Worm (Caenorhabditis elegans) whole organism, L2 larva: ENCODE results near the gene nhl-2.

Experiments used
- F13H6.1 ChIP-seq: sonication (generic microtip); optimal IDR thresholded peaks from 2 replicates; lab custom pipeline; 2016; ENCODE audit warnings: missing genetic modification characterization, missing compliant biosample characterization
- R02D3.7 ChIP-seq: fragments of 150-350 bp; optimal IDR thresholded peaks from 2 replicates; lab custom pipeline; 2014; ENCODE audit warnings: missing biosample characterization, missing genetic modification characterization
- Y55F3AM.14 ChIP-seq: fragments of 200-800 bp; sonication (Bioruptor generic); optimal IDR thresholded peaks from 2 replicates; lab custom pipeline; 2018; ENCODE audit warnings: mild to moderate bottlenecking, missing genetic modification characterization, missing compliant biosample characterization
- ama-1 ChIP-seq: fragments of 150-350 bp; optimal IDR thresholded peaks from 2 replicates; lab custom pipeline; 2018; ENCODE audit warnings: inconsistent platforms
- blmp-1 ChIP-seq: sonication (generic microtip); optimal IDR thresholded peaks from 2 replicates; lab custom pipeline; 2017; ENCODE audit warnings: missing genetic modification characterization, mild to moderate bottlenecking, missing compliant biosample characterization, antibody characterized with exemption, moderate library complexity; ENCODE audit not compliant: insufficient read depth
- ceh-16 ChIP-seq: fragments of 150-350 bp; optimal IDR thresholded peaks from 2 replicates; lab custom pipeline; 2014; ENCODE audit warnings: missing biosample characterization, missing genetic modification characterization
- crh-2 ChIP-seq: sonication (generic microtip); optimal IDR thresholded peaks from 2 replicates; lab custom pipeline; 2017; ENCODE audit warnings: missing biosample characterization, missing genetic modification characterization
- dmd-4 ChIP-seq: sonication (generic microtip); optimal IDR thresholded peaks from 2 replicates; lab custom pipeline; 2017; ENCODE audit warnings: missing biosample characterization, missing genetic modification characterization
- egl-27 ChIP-seq: sonication (generic microtip); optimal IDR thresholded peaks from 3 replicates; lab custom pipeline; 2017; ENCODE audit warnings: missing biosample characterization, missing genetic modification reagents, missing genetic modification characterization
- elt-1 ChIP-seq: fragments of 150-350 bp; optimal IDR thresholded peaks from 2 replicates; lab custom pipeline; 2014; ENCODE audit warnings: missing biosample characterization, missing genetic modification characterization
- elt-3 ChIP-seq: sonication (generic microtip); optimal IDR thresholded peaks from 2 replicates; lab custom pipeline; 2017; ENCODE audit warnings: missing biosample characterization, missing genetic modification characterization
- gmeb-1 ChIP-seq: fragments of 150-350 bp; optimal IDR thresholded peaks from 2 replicates; lab custom pipeline; 2014; ENCODE audit warnings: missing biosample characterization, missing genetic modification characterization
- lin-11 ChIP-seq: fragments of 150-350 bp; sonication (generic microtip); optimal IDR thresholded peaks from 2 replicates; lab custom pipeline; 2014; ENCODE audit warnings: missing biosample characterization, missing genetic modification characterization, inconsistent platforms, mixed read lengths
- lin-39 ChIP-seq: fragments of 150-350 bp; optimal IDR thresholded peaks from 2 replicates; lab custom pipeline; 2014; ENCODE audit warnings: missing biosample characterization, missing genetic modification reagents, missing genetic modification characterization
- lsy-2 ChIP-seq, 2 experiments: fragments of 150-350 bp in 1 of 2; sonication (generic microtip) in 1 of 2; optimal IDR thresholded peaks; 2 replicates each; lab custom pipeline; 2014 to 2017; ENCODE audit warnings: missing biosample characterization in 2 of 2, missing genetic modification characterization in 2 of 2
- mab-5 ChIP-seq: fragments of 150-350 bp; optimal IDR thresholded peaks from 2 replicates; lab custom pipeline; 2014; ENCODE audit warnings: missing biosample characterization, missing genetic modification characterization
- mbf-1 ChIP-seq: sonication (generic microtip); optimal IDR thresholded peaks from 2 replicates; lab custom pipeline; 2017; ENCODE audit warnings: missing biosample characterization, missing genetic modification characterization
- nhr-12 ChIP-seq: fragments of 150-350 bp; optimal IDR thresholded peaks from 2 replicates; lab custom pipeline; 2014; ENCODE audit warnings: missing biosample characterization, missing genetic modification characterization
- nhr-21 ChIP-seq: fragments of 150-350 bp; optimal IDR thresholded peaks from 2 replicates; lab custom pipeline; 2014; ENCODE audit warnings: missing biosample characterization, missing genetic modification characterization
- nhr-237 ChIP-seq: fragments of 150-350 bp; optimal IDR thresholded peaks from 2 replicates; lab custom pipeline; 2014; ENCODE audit warnings: missing biosample characterization, missing genetic modification characterization
- nhr-25 ChIP-seq: fragments of 150-350 bp; sonication (generic microtip); optimal IDR thresholded peaks from 3 replicates; lab custom pipeline; 2014; ENCODE audit warnings: missing biosample characterization, missing genetic modification characterization
- nhr-6 ChIP-seq: fragments of 150-350 bp; optimal IDR thresholded peaks from 2 replicates; lab custom pipeline; 2014; ENCODE audit warnings: missing biosample characterization, missing genetic modification characterization
- nhr-77 ChIP-seq: fragments of 150-350 bp; optimal IDR thresholded peaks from 2 replicates; lab custom pipeline; 2014; ENCODE audit warnings: missing biosample characterization, missing genetic modification characterization
- peb-1 ChIP-seq: fragments of 150-350 bp; optimal IDR thresholded peaks from 2 replicates; lab custom pipeline; 2014; ENCODE audit warnings: missing biosample characterization, missing genetic modification characterization
- sma-3 ChIP-seq: sonication (generic microtip); optimal IDR thresholded peaks from 2 replicates; lab custom pipeline; 2016; ENCODE audit warnings: missing genetic modification reagents, missing genetic modification characterization, missing compliant biosample characterization
- sma-9 ChIP-seq, 2 experiments: fragments of 150-350 bp in 1 of 2; sonication (generic microtip) in 1 of 2; optimal IDR thresholded peaks; 2 replicates each; lab custom pipeline; 2014 to 2016; ENCODE audit warnings: missing genetic modification characterization in 2 of 2, mild to moderate bottlenecking in 1 of 2, missing biosample characterization in 1 of 2, missing compliant biosample characterization in 1 of 2, missing genetic modification reagents in 1 of 2, moderate library complexity in 1 of 2
- snpc-4 ChIP-seq: fragments of 150-350 bp; optimal IDR thresholded peaks from 2 replicates; lab custom pipeline; 2014; ENCODE audit warnings: missing biosample characterization, missing genetic modification characterization
- unc-39 ChIP-seq: fragments of 150-350 bp; optimal IDR thresholded peaks from 2 replicates; lab custom pipeline; 2014; ENCODE audit warnings: missing biosample characterization, missing genetic modification characterization
- unc-55 ChIP-seq: fragments of 150-350 bp; sonication (generic microtip); optimal IDR thresholded peaks from 3 replicates; lab custom pipeline; 2014; ENCODE audit warnings: missing biosample characterization, missing genetic modification reagents, missing genetic modification characterization
- unc-62 ChIP-seq: fragments of 150-350 bp; optimal IDR thresholded peaks from 2 replicates; lab custom pipeline; 2014; ENCODE audit warnings: missing biosample characterization, missing genetic modification reagents, missing genetic modification characterization
- zag-1 ChIP-seq: fragments of 150-350 bp; optimal IDR thresholded peaks from 2 replicates; lab custom pipeline; 2014; ENCODE audit warnings: missing biosample characterization, missing genetic modification characterization
- ztf-1 ChIP-seq: fragments of 200-800 bp; sonication (Bioruptor generic); conservative IDR thresholded peaks from 2 replicates; pipeline ENCODE4 v1.3.6; 2022; ENCODE audit warnings: missing genetic modification characterization, missing compliant biosample characterization
- ztf-11 ChIP-seq: sonication (generic microtip); optimal IDR thresholded peaks from 2 replicates; lab custom pipeline; 2017; ENCODE audit warnings: missing biosample characterization, missing genetic modification characterization

nhl-2 gene

ce11 chrIII:4930154-4930679 lies 31.3 kb upstream of the nhl-2 start, which contains the start of gene set-2 (continued):
- TF ChIP-seq snpc-4 (tag; lab: Kevin White, UChicago), result no peak
- no peak for TF ChIP-seq R02D3.7 (tag; lab: Kevin White, UChicago)
- peak; percentile 70 for TF ChIP-seq crh-2 (tag; lab: Kevin White, UChicago)
- no peak for TF ChIP-seq nhr-237 (tag; lab: Kevin White, UChicago)
- no peak for TF ChIP-seq nhr-6
- peak; percentile 60 for TF ChIP-seq unc-55
- no peak for TF ChIP-seq zag-1 (tag; lab: Kevin White, UChicago)
- peak; percentile 6 to 76 for TF ChIP-seq lsy-2 (tag; optimal IDR thresholded peaks at IDR 0.05; lab: Kevin White, UChicago)
- TF ChIP-seq, all 48 proteins: peak for 14

- TF ChIP-seq mbf-1 (tag; lab: Kevin White, UChicago) (no peak), nhr-237 (tag; lab: Kevin White, UChicago) (no peak), peb-1 (tag; lab: Kevin White, UChicago) (no peak)
These were observed 25.2 kb upstream of the nhl-2 start for ce11 chrIII:4924134-4924533.

ce11 chrIII:4922020-4922419 lies 23.1 kb upstream of the nhl-2 start, which contains the start of gene mmab-1:
Gene mmab-1, minus strand, starts transcription at chrIII:4922114.
- peak; percentile 57 for TF ChIP-seq lin-11 (tag; lab: Kevin White, UChicago)
- TF ChIP-seq gmeb-1 (tag; lab: Kevin White, UChicago), result peak; percentile 23
- TF ChIP-seq sma-3 (GFP tag; lab: Kevin White, UChicago), result peak; percentile 69
- TF ChIP-seq lsy-2 (tag; optimal IDR thresholded peaks at IDR 0.05; lab: Kevin White, UChicago), result peak in 1 of 2 experiments; percentile 46
- TF ChIP-seq nhr-25 (tag; lab: Kevin White, UChicago), result peak; percentile 20
- peak; percentile 1 for TF ChIP-seq F13H6.1
- TF ChIP-seq, all 48 proteins: peak for 6; not testable (repeated sequence) for 42

- TF ChIP-seq snpc-4 (tag; lab: Kevin White, UChicago) (no peak), nhr-6 (no peak), crh-2 (tag; lab: Kevin White, UChicago) (no peak), lin-39 (tag; lab: Kevin White, UChicago) (no peak), nhr-12 (tag; lab: Kevin White, UChicago) (no peak), blmp-1 (no peak), mab-5 (tag; lab: Kevin White, UChicago) (no peak), Y55F3AM.14 (GFP tag; lab: Kevin White, UChicago) (no peak)
These were observed 21.3 kb upstream of the nhl-2 start, which contains the start of gene ula-1 for ce11 chrIII:4920221-4920620. Gene ula-1, minus strand, starts transcription at chrIII:4920321.

ce11 chrIII:4918906-4919305 lies 20.0 kb upstream of the nhl-2 start:
- TF ChIP-seq unc-62 (GFP tag; lab: Kevin White, UChicago) (no peak), zag-1 (tag; lab: Kevin White, UChicago) (no peak), sma-3 (GFP tag; lab: Kevin White, UChicago) (no peak), nhr-21 (tag; lab: Kevin White, UChicago) (no peak), dmd-4 (tag; lab: Kevin White, UChicago) (no peak), ztf-1 (GFP tag; lab: Robert Waterston, UW) (no peak), blmp-1 (no peak), mab-5 (tag; lab: Kevin White, UChicago) (no peak), sma-9 (GFP tag; optimal IDR thresholded peaks at IDR 0.05; lab: Kevin White, UChicago) (no peak), sma-9 (tag; optimal IDR thresholded peaks at IDR 0.05; lab: Kevin White, UChicago) (no peak), lsy-2 (tag; optimal IDR thresholded peaks at IDR 0.05; lab: Kevin White, UChicago) (no peak), elt-1 (no peak), ama-1 (lab: Kevin White, UChicago) (no peak), ceh-16 (tag; lab: Kevin White, UChicago) (no peak), nhr-6 (no peak), nhr-77 (tag; lab: Kevin White, UChicago) (no peak), ztf-11 (tag; lab: Kevin White, UChicago) (no peak), R02D3.7 (tag; lab: Kevin White, UChicago) (no peak), unc-39 (no peak), egl-27 (tag; lab: Kevin White, UChicago) (no peak), elt-3 (no peak)
